Fruit fly (Drosophila melanogaster) whole organism, wandering third instar larva: ENCODE results near the gene CG13712.

Experiments
- Myc ChIP-seq: fragments of >200 bp; optimal IDR thresholded peaks from 2 replicates; lab custom pipeline; 2017
- psq ChIP-seq: fragments of 200-800 bp; sonication (Bioruptor generic); optimal IDR thresholded peaks from 3 replicates; lab custom pipeline; 2017; ENCODE audit warnings: missing biosample characterization, mild to moderate bottlenecking, missing genetic modification characterization, moderate library complexity

DNA sequence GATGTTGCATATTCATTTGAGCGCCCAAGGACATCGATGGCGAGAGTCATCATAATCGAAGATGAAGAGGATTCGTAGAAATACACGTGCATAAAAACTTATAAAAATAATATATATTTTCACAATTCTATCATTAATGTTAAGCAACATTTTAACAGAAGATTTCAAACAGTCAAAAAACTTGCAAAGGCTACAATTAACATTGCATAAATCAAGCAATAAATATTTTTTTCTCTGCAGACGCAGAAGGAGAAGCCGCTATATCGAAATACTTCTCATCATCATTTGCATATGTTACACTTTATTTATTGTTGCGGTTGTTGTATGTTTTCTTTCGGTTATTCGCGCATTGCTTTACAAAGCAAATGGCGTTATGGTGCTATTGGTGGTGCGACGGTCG lies 7.7 kb downstream of the CG13712 start:
- no peak for TF ChIP-seq Myc
- no peak for TF ChIP-seq psq (GFP tag; lab: Kevin White, UChicago)
